Fruit fly (Drosophila melanogaster): ENCODE results near the gene CG3226.

The CG3226 gene

DNA sequence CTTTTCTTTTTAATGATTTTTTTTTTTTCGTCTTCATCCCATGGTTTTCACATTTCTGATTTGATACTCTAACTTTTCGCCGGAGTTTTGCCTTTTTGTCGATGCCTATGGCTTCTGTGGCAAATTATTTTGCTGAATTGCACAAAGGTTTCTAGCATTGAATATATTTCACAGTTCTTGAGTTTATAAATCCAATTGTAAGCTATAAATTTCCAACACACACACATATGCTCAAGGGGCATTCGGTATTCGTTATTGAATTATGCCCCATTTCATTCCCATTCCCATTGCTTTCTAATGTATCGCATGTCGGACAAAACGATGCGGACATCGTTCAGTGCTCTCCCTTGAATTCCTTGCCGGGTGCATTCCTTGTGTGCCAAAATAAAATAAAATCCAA is 38.6 kb downstream of the CG3226 start (continued):
- TF ChIP-seq CG17359 (tag; optimal IDR thresholded peaks at IDR 0.05) (peak; percentile 57), gro (GFP tag; optimal IDR thresholded peaks at IDR 0.05) (no peak), Atf3 (GFP tag; optimal IDR thresholded peaks at IDR 0.05) (no peak), nom (GFP tag; optimal IDR thresholded peaks at IDR 0.05) (no peak), Xrp1 (GFP tag; IDR thresholded peaks at IDR 0.05) (peak; percentile 84), tin (GFP tag; optimal IDR thresholded peaks at IDR 0.05) (peak; percentile 57), CG9817 (tag; optimal IDR thresholded peaks at IDR 0.05) (no peak), NC2α (GFP tag; optimal IDR thresholded peaks at IDR 0.05) (no peak), CG2712 (tag; optimal IDR thresholded peaks at IDR 0.05) (peak; percentile 70), zf30C (GFP tag; optimal IDR thresholded peaks at IDR 0.05) (no peak), tgo (GFP tag; IDR thresholded peaks at IDR 0.05) (peak; percentile 46; the same call in 2 of the 3 replicates), zen (tag; optimal IDR thresholded peaks at IDR 0.05) (no peak), HLH3B (GFP tag; IDR thresholded peaks at IDR 0.05) (peak; percentile 78), wdn (GFP tag; IDR thresholded peaks at IDR 0.05) (no peak), dmrt99B (tag; optimal IDR thresholded peaks at IDR 0.05) (peak; percentile 65), CG17912 (GFP tag; optimal IDR thresholded peaks at IDR 0.05) (no peak), CG15479 (GFP tag; optimal IDR thresholded peaks at IDR 0.05) (no peak), dati (GFP tag; IDR thresholded peaks at IDR 0.05) (peak; percentile 4; the same call in 1 of the 2 replicates), CG12155 (GFP tag; optimal IDR thresholded peaks at IDR 0.05) (no peak), CG4617 (GFP tag; optimal IDR thresholded peaks at IDR 0.05; ENCODE audit: borderline replicate concordance) (no peak), Fer1 (GFP tag; optimal IDR thresholded peaks at IDR 0.05) (no peak), CG15601 (tag; optimal IDR thresholded peaks at IDR 0.05) (peak; percentile 42), CG5180 (GFP tag; optimal IDR thresholded peaks at IDR 0.05) (peak; percentile 3), Aef1 (GFP tag; IDR thresholded peaks at IDR 0.05) (no peak), CG8089 (GFP tag; optimal IDR thresholded peaks at IDR 0.05) (no peak), CG10209 (GFP tag; optimal IDR thresholded peaks at IDR 0.05) (peak; percentile 7), lmd (GFP tag; IDR thresholded peaks at IDR 0.05) (peak; percentile 69), hbn (GFP tag; IDR thresholded peaks at IDR 0.05; ENCODE audit: partially characterized antibody) (no peak), CG14667 (GFP tag; IDR thresholded peaks at IDR 0.05) (peak; percentile 34), CG6654 (GFP tag; optimal IDR thresholded peaks at IDR 0.05) (no peak), crp (GFP tag; optimal IDR thresholded peaks at IDR 0.05) (no peak), Dll (GFP tag; IDR thresholded peaks at IDR 0.05; ENCODE audit: partially characterized antibody) (no peak), Hr78 (GFP tag; optimal IDR thresholded peaks at IDR 0.05) (no peak), CG42726 (GFP tag; IDR thresholded peaks at IDR 0.05; ENCODE audit: partially characterized antibody) (no peak), CG3726 (GFP tag; IDR thresholded peaks at IDR 0.05) (no peak), zfh2 (GFP tag; optimal IDR thresholded peaks at IDR 0.05) (no peak), Kr (GFP tag; optimal IDR thresholded peaks at IDR 0.05) (no peak), CTCF (GFP tag; optimal IDR thresholded peaks at IDR 0.05) (peak; percentile 28), CG16813 (GFP tag; IDR thresholded peaks at IDR 0.05; ENCODE audit: partially characterized antibody) (no peak), fd96Cb (tag; optimal IDR thresholded peaks at IDR 0.05) (peak; percentile 61), CG11398 (GFP tag; optimal IDR thresholded peaks at IDR 0.05) (peak; percentile 5), pros (GFP tag; optimal IDR thresholded peaks at IDR 0.05) (no peak), en (GFP tag; optimal IDR thresholded peaks at IDR 0.05) (peak; percentile 36), CG33213 (GFP tag; optimal IDR thresholded peaks at IDR 0.05) (peak; percentile 37), pho (GFP tag; optimal IDR thresholded peaks at IDR 0.05) (no peak), psq (GFP tag; optimal IDR thresholded peaks at IDR 0.05) (no peak), CG34376 (GFP tag; optimal IDR thresholded peaks at IDR 0.05) (no peak), CG4424 (GFP tag; optimal IDR thresholded peaks at IDR 0.05) (peak; percentile 44), Dip3 (GFP tag; optimal IDR thresholded peaks at IDR 0.05) (no peak), CG7357 (GFP tag; IDR thresholded peaks at IDR 0.05) (peak; percentile 65; the same call in 1 of the 3 replicates), CG8281 (tag; optimal IDR thresholded peaks at IDR 0.05) (peak; percentile 20)

Data from whole organism, embryonic.